Worm (Caenorhabditis elegans) whole organism, L2 larva: ENCODE data around the gene fbxa-15.

ENCODE experiments used
- ama-1 ChIP-seq: fragments of 150-350 bp; optimal IDR thresholded peaks from 2 replicates; lab custom pipeline; 2018; ENCODE audit warnings: inconsistent platforms
- blmp-1 ChIP-seq: sonication (generic microtip); optimal IDR thresholded peaks from 2 replicates; lab custom pipeline; 2017; ENCODE audit warnings: missing genetic modification characterization, mild to moderate bottlenecking, missing compliant biosample characterization, antibody characterized with exemption, moderate library complexity; ENCODE audit not compliant: insufficient read depth
- unc-55 ChIP-seq: fragments of 150-350 bp; sonication (generic microtip); optimal IDR thresholded peaks from 3 replicates; lab custom pipeline; 2014; ENCODE audit warnings: missing biosample characterization, missing genetic modification reagents, missing genetic modification characterization

- TF ChIP-seq unc-55 (GFP tag; lab: Kevin White, UChicago) (no peak), blmp-1 (no peak), ama-1 (lab: Kevin White, UChicago) (no peak)
Measured at ce11 chrIII:1347539-1347938, 26.1 kb upstream of the fbxa-15 start, which contains the start of gene Y82E9BL.5.
